Fruit fly (Drosophila melanogaster) whole organism, embryonic: ENCODE measurements around the gene CG1024.

ENCODE experiments used
- Asciz ChIP-seq: fragments of 200-800 bp; sonication (Bioruptor generic); optimal IDR thresholded peaks from 2 replicates; lab custom pipeline; 2017; ENCODE audit warnings: missing biosample characterization, mild to moderate bottlenecking, missing genetic modification characterization, missing genetic modification reagents
- Bteb2 ChIP-seq: fragments of 200-800 bp; sonication (Bioruptor generic); optimal IDR thresholded peaks from 2 replicates; lab custom pipeline; 2016; ENCODE audit warnings: missing biosample characterization, missing genetic modification characterization
- CG10209 ChIP-seq: fragments of 200-800 bp; sonication (Bioruptor generic); optimal IDR thresholded peaks from 3 replicates; lab custom pipeline; 2017; ENCODE audit warnings: missing biosample characterization, mild to moderate bottlenecking, missing genetic modification characterization, missing genetic modification reagents
- CG10431 ChIP-seq: fragments of 200-800 bp; sonication (Bioruptor generic); optimal IDR thresholded peaks from 3 replicates; lab custom pipeline; 2018; ENCODE audit warnings: missing biosample characterization, mild to moderate bottlenecking, missing genetic modification characterization
- CG11247 ChIP-seq: fragments of 200-800 bp; sonication (Bioruptor generic); IDR thresholded peaks from 2 replicates; pipeline ENCODE4 v1.3.6; 2022; ENCODE audit warnings: missing biosample characterization, missing genetic modification characterization
- CG12155 ChIP-seq: fragments of 200-800 bp; sonication (Bioruptor generic); optimal IDR thresholded peaks from 3 replicates; lab custom pipeline; 2016; ENCODE audit warnings: missing biosample characterization, missing genetic modification characterization
- CG12219 ChIP-seq: fragments of 200-800 bp; sonication (Bioruptor generic); optimal IDR thresholded peaks from 3 replicates; lab custom pipeline; 2018; ENCODE audit warnings: missing biosample characterization, mild to moderate bottlenecking, missing genetic modification characterization
- CG13624 ChIP-seq: fragments of 200-800 bp; sonication (Bioruptor generic); optimal IDR thresholded peaks from 2 replicates; lab custom pipeline; 2016; ENCODE audit warnings: missing biosample characterization, missing genetic modification characterization
- CG14014 ChIP-seq: fragments of 200-800 bp; sonication (Bioruptor generic); IDR thresholded peaks from 2 replicates; pipeline ENCODE4 v1.3.6; 2022; ENCODE audit warnings: missing biosample characterization, missing genetic modification characterization
- CG14710 ChIP-seq: fragments of 200-800 bp; sonication (Bioruptor generic); optimal IDR thresholded peaks from 3 replicates; lab custom pipeline; 2019; ENCODE audit warnings: missing biosample characterization, mild to moderate bottlenecking, missing genetic modification characterization, moderate library complexity
- CG1602 ChIP-seq: fragments of 200-800 bp; sonication (Bioruptor generic); optimal IDR thresholded peaks from 3 replicates; lab custom pipeline; 2016; ENCODE audit warnings: missing biosample characterization, missing genetic modification characterization
- CG17612 ChIP-seq: fragments of 200-800 bp; sonication (Bioruptor generic); IDR thresholded peaks from 2 replicates; pipeline ENCODE4 v1.3.6; 2022; ENCODE audit warnings: missing biosample characterization, missing genetic modification characterization
- CG17829 ChIP-seq: fragments of 200-800 bp; optimal IDR thresholded peaks from 2 replicates; lab custom pipeline; 2019; ENCODE audit warnings: missing biosample characterization, mild to moderate bottlenecking, missing genetic modification characterization, moderate library complexity
- CG18262 ChIP-seq: fragments of 200-800 bp; optimal IDR thresholded peaks from 3 replicates; lab custom pipeline; 2019; ENCODE audit warnings: missing biosample characterization, mild to moderate bottlenecking, missing genetic modification characterization, moderate library complexity
- CG1832 ChIP-seq: fragments of 200-800 bp; sonication (Bioruptor generic); optimal IDR thresholded peaks from 2 replicates; lab custom pipeline; 2017; ENCODE audit warnings: missing biosample characterization, mild to moderate bottlenecking, missing genetic modification characterization, inconsistent platforms
- CG18619 ChIP-seq: fragments of 200-800 bp; sonication (Bioruptor generic); optimal IDR thresholded peaks from 3 replicates; lab custom pipeline; 2017; ENCODE audit warnings: missing biosample characterization, mild to moderate bottlenecking, missing genetic modification characterization
- CG31365 ChIP-seq: fragments of 200-800 bp; sonication (Bioruptor generic); optimal IDR thresholded peaks from 2 replicates; lab custom pipeline; 2018; ENCODE audit warnings: missing biosample characterization, mild to moderate bottlenecking, missing genetic modification characterization
- CG31441 ChIP-seq: fragments of 200-800 bp; sonication (Bioruptor generic); IDR thresholded peaks from 2 replicates; pipeline ENCODE4 v1.3.6; 2022; ENCODE audit warnings: missing biosample characterization, missing genetic modification characterization
- CG33557 ChIP-seq: fragments of 200-800 bp; sonication (Bioruptor generic); optimal IDR thresholded peaks from 2 replicates; lab custom pipeline; 2019; ENCODE audit warnings: missing biosample characterization, mild to moderate bottlenecking, missing genetic modification characterization, moderate library complexity
- CG3407 ChIP-seq: fragments of 200-800 bp; sonication (Bioruptor generic); optimal IDR thresholded peaks from 2 replicates; lab custom pipeline; 2018; ENCODE audit warnings: missing biosample characterization, mild to moderate bottlenecking, missing genetic modification characterization
- CG34422 ChIP-seq: fragments of 200-800 bp; sonication (Bioruptor generic); IDR thresholded peaks from 3 replicates; pipeline ENCODE4 v1.3.6; 2022; ENCODE audit warnings: missing biosample characterization, missing genetic modification characterization
- CG3838 ChIP-seq: fragments of 200-800 bp; sonication (Bioruptor generic); optimal IDR thresholded peaks from 3 replicates; lab custom pipeline; 2016; ENCODE audit warnings: missing biosample characterization, missing genetic modification characterization
- CG4404 ChIP-seq: fragments of 200-800 bp; sonication (Bioruptor generic); IDR thresholded peaks from 2 replicates; pipeline ENCODE4 v1.3.6; 2022; ENCODE audit warnings: missing biosample characterization, missing genetic modification characterization
- CG4730 ChIP-seq: fragments of 200-800 bp; sonication (Bioruptor generic); IDR thresholded peaks from 2 replicates; pipeline ENCODE4 v1.3.6; 2022; ENCODE audit warnings: missing biosample characterization, missing genetic modification characterization
- CG6765 ChIP-seq: fragments of 200-800 bp; sonication (Bioruptor generic); optimal IDR thresholded peaks from 3 replicates; lab custom pipeline; 2017; ENCODE audit warnings: missing biosample characterization, mild to moderate bottlenecking, missing genetic modification characterization
- CG7839 ChIP-seq: fragments of 200-800 bp; sonication (Bioruptor generic); optimal IDR thresholded peaks from 3 replicates; lab custom pipeline; 2018; ENCODE audit warnings: missing biosample characterization, mild to moderate bottlenecking, missing genetic modification characterization, moderate library complexity
- CG8388 ChIP-seq: fragments of 200-800 bp; sonication (Bioruptor generic); optimal IDR thresholded peaks from 2 replicates; lab custom pipeline; 2019; ENCODE audit warnings: missing biosample characterization, mild to moderate bottlenecking, missing genetic modification characterization, moderate library complexity
- Gsc ChIP-seq: fragments of 200-800 bp; sonication (Bioruptor generic); IDR thresholded peaks from 2 replicates; pipeline ENCODE4 v1.3.6; 2022; ENCODE audit warnings: missing biosample characterization, missing genetic modification characterization
- HHEX ChIP-seq: fragments of 200-800 bp; sonication (Bioruptor generic); optimal IDR thresholded peaks from 3 replicates; lab custom pipeline; 2017; ENCODE audit warnings: missing biosample characterization, mild to moderate bottlenecking, missing genetic modification characterization, missing genetic modification reagents
- Hey ChIP-seq: fragments of 200-800 bp; sonication (Bioruptor generic); optimal IDR thresholded peaks from 3 replicates; lab custom pipeline; 2018; ENCODE audit warnings: missing biosample characterization, mild to moderate bottlenecking, missing genetic modification characterization
- Mad ChIP-seq: fragments of 200-800 bp; sonication (Bioruptor generic); optimal IDR thresholded peaks from 2 replicates; lab custom pipeline; 2016; ENCODE audit warnings: missing biosample characterization, missing genetic modification characterization
- Sox100B ChIP-seq: fragments of 200-800 bp; sonication (Bioruptor generic); optimal IDR thresholded peaks from 3 replicates; lab custom pipeline; 2018; ENCODE audit warnings: missing biosample characterization, mild to moderate bottlenecking, missing genetic modification characterization
- Trl ChIP-seq, 3 experiments: fragments of >200 bp in 2 of 3; fragments of 200-800 bp in 1 of 3; sonication (Bioruptor generic) in 1 of 3; optimal IDR thresholded peaks; 2 replicates in 1 of 3; 3 replicates in 2 of 3; lab custom pipeline; 2016 to 2017; ENCODE audit warnings: missing biosample characterization in 1 of 3, missing genetic modification characterization in 1 of 3
- amos ChIP-seq: fragments of 200-800 bp; sonication (Bioruptor generic); IDR thresholded peaks from 2 replicates; pipeline ENCODE4 v1.3.6; 2022; ENCODE audit warnings: missing biosample characterization, missing genetic modification characterization; ENCODE audit not compliant: partially characterized antibody
- ato ChIP-seq: fragments of 200-800 bp; sonication (Bioruptor generic); IDR thresholded peaks from 2 replicates; pipeline ENCODE4 v1.3.6; 2022; ENCODE audit warnings: missing biosample characterization, missing genetic modification characterization; ENCODE audit not compliant: partially characterized antibody
- bbx ChIP-seq: fragments of 200-800 bp; sonication (Bioruptor generic); IDR thresholded peaks from 2 replicates; pipeline ENCODE4 v1.3.6; 2022; ENCODE audit warnings: missing biosample characterization, missing genetic modification characterization; ENCODE audit not compliant: partially characterized antibody
- cad ChIP-seq: fragments of >200 bp; optimal IDR thresholded peaks from 2 replicates; lab custom pipeline; 2017; ENCODE audit warnings: missing biosample characterization, missing genetic modification characterization
- disco-r ChIP-seq: fragments of 200-800 bp; sonication (Bioruptor generic); optimal IDR thresholded peaks from 2 replicates; lab custom pipeline; 2016; ENCODE audit warnings: missing biosample characterization, missing genetic modification characterization
- grau ChIP-seq: fragments of 200-800 bp; optimal IDR thresholded peaks from 3 replicates; lab custom pipeline; 2019; ENCODE audit warnings: missing biosample characterization, mild to moderate bottlenecking, missing genetic modification characterization, moderate library complexity
- ham ChIP-seq: fragments of 200-800 bp; sonication (Bioruptor generic); IDR thresholded peaks from 2 replicates; pipeline ENCODE4 v1.3.6; 2022; ENCODE audit warnings: missing biosample characterization, missing genetic modification characterization
- lbe ChIP-seq: fragments of 200-800 bp; sonication (Bioruptor generic); optimal IDR thresholded peaks from 2 replicates; lab custom pipeline; 2016; ENCODE audit warnings: missing biosample characterization, mild to moderate bottlenecking, missing genetic modification characterization
- maf-S ChIP-seq: fragments of 200-800 bp; sonication (Bioruptor generic); optimal IDR thresholded peaks from 2 replicates; lab custom pipeline; 2016; ENCODE audit warnings: missing biosample characterization, missing genetic modification characterization
- nmo ChIP-seq: fragments of 200-800 bp; sonication (Bioruptor generic); optimal IDR thresholded peaks from 2 replicates; lab custom pipeline; 2018; ENCODE audit warnings: missing biosample characterization, mild to moderate bottlenecking, missing genetic modification characterization, moderate library complexity
- p53 ChIP-seq: fragments of 200-800 bp; sonication (Bioruptor generic); optimal IDR thresholded peaks from 2 replicates; lab custom pipeline; 2016; ENCODE audit warnings: missing biosample characterization, missing genetic modification characterization
- phol ChIP-seq: fragments of 200-800 bp; sonication (Bioruptor generic); optimal IDR thresholded peaks from 3 replicates; lab custom pipeline; 2018; ENCODE audit warnings: missing biosample characterization, mild to moderate bottlenecking, missing genetic modification characterization, moderate library complexity
- psq ChIP-seq: fragments of 200-800 bp; sonication (Bioruptor generic); optimal IDR thresholded peaks from 2 replicates; lab custom pipeline; 2017; ENCODE audit warnings: missing biosample characterization, missing genetic modification characterization
- run ChIP-seq: fragments of 200-800 bp; sonication (Bioruptor generic); optimal IDR thresholded peaks from 3 replicates; lab custom pipeline; 2018; ENCODE audit warnings: missing biosample characterization, mild to moderate bottlenecking, missing genetic modification characterization
- stc ChIP-seq: fragments of 200-800 bp; sonication (Bioruptor generic); IDR thresholded peaks from 2 replicates; pipeline ENCODE4 v1.3.6; 2022; ENCODE audit warnings: missing biosample characterization, missing genetic modification characterization
- vnd ChIP-seq: fragments of 200-800 bp; sonication (Bioruptor generic); IDR thresholded peaks from 3 replicates; pipeline ENCODE4 v1.3.6; 2022; ENCODE audit warnings: missing biosample characterization, missing genetic modification characterization; ENCODE audit not compliant: partially characterized antibody
- vvl ChIP-seq: fragments of 200-800 bp; sonication (Bioruptor generic); IDR thresholded peaks from 2 replicates; pipeline ENCODE4 v1.3.6; 2022; ENCODE audit warnings: missing biosample characterization, missing genetic modification characterization

The CG1024 gene

DNA sequence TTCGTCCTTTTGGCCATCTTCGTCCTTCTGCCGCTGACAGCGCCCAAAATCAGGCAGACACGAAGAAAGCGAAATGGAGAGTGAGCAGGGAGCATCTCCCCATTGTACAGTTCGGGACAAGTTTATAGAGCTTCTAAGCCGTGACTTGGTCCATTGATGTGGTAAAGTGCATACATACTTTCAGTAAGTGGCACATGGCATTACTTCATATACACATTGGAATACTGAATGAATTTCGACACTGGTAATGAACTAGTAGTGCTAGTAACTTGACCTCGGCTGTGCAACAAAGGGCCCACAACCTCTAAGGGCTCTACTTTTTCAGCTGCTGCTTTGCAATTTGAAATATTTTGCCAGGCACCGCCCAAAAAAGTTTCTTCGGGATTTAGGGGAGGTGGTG lies 36.1 kb upstream of the CG1024 start:
- TF ChIP-seq run (peak; percentile 35), CG33557 (GFP tag; lab: Kevin White, UChicago) (no peak), p53 (GFP tag; lab: Kevin White, UChicago) (peak; percentile 4), CG4404 (GFP tag; lab: Robert Waterston, UW) (no peak), amos (GFP tag; lab: Robert Waterston, UW) (no peak), disco-r (GFP tag; lab: Kevin White, UChicago) (peak; percentile 35), CG7839 (tag; lab: Kevin White, UChicago) (peak; percentile 87), psq (GFP tag; lab: Kevin White, UChicago) (no peak), CG14014 (peak; percentile 87), vnd (GFP tag; lab: Robert Waterston, UW) (no peak), CG14710 (tag; lab: Kevin White, UChicago) (peak; percentile 16), CG8388 (peak; percentile 47), CG3838 (GFP tag; lab: Kevin White, UChicago) (peak; percentile 26), Gsc (GFP tag; lab: Robert Waterston, UW) (no peak), ham (GFP tag; lab: Robert Waterston, UW) (peak; percentile 33; the same call in 1 of the 2 replicates), CG12219 (GFP tag; lab: Kevin White, UChicago) (peak; percentile 79), CG31441 (peak; percentile 59; the same call in 1 of the 2 replicates), bbx (GFP tag; lab: Robert Waterston, UW) (no peak), Sox100B (peak; percentile 35), Bteb2 (GFP tag; lab: Kevin White, UChicago) (peak; percentile 66), lbe (GFP tag; lab: Kevin White, UChicago) (no peak), CG12155 (peak; percentile 66), vvl (GFP tag; lab: Robert Waterston, UW) (peak; percentile 87), nmo (GFP tag; lab: Kevin White, UChicago) (peak; percentile 61), ato (no peak), Trl (optimal IDR thresholded peaks at IDR 0.05; lab: Kevin White, UChicago) (no peak), Trl (GFP tag; optimal IDR thresholded peaks at IDR 0.05; lab: Kevin White, UChicago) (peak; percentile 73), CG18262 (tag; lab: Kevin White, UChicago) (peak; percentile 57), HHEX (GFP tag; lab: Kevin White, UChicago) (peak; percentile 81), Asciz (no peak), cad (no peak), CG10209 (GFP tag; lab: Kevin White, UChicago) (peak; percentile 66), CG1602 (GFP tag; lab: Kevin White, UChicago) (peak; percentile 54), CG4730 (peak; percentile 62; the same call in 1 of the 2 replicates), phol (tag; lab: Kevin White, UChicago) (peak; percentile 54), CG34422 (GFP tag; lab: Robert Waterston, UW) (peak; percentile 89), maf-S (GFP tag; lab: Kevin White, UChicago) (peak; percentile 50), stc (GFP tag; lab: Robert Waterston, UW) (peak; percentile 81), CG1832 (GFP tag; lab: Kevin White, UChicago) (no peak), CG11247 (GFP tag; lab: Robert Waterston, UW) (peak; percentile 63; the same call in 1 of the 2 replicates), CG17612 (peak; percentile 74), Mad (peak; percentile 63), Hey (tag; lab: Kevin White, UChicago) (peak; percentile 39), grau (tag; lab: Kevin White, UChicago) (peak; percentile 78), CG18619 (GFP tag; lab: Kevin White, UChicago) (peak; percentile 75), CG31365 (tag; lab: Kevin White, UChicago) (peak; percentile 60), CG6765 (GFP tag; lab: Kevin White, UChicago) (peak; percentile 75), CG17829 (peak; percentile 59), CG10431 (no peak), CG3407 (GFP tag; lab: Kevin White, UChicago) (peak; percentile 35), CG13624 (GFP tag; lab: Kevin White, UChicago) (peak; percentile 75)
